Fruit fly (Drosophila melanogaster) whole organism, prepupa: ENCODE results near the gene DCTN6-p27.

Source experiments
- Blimp-1 ChIP-seq: fragments of 200-800 bp; sonication (Bioruptor generic); optimal IDR thresholded peaks from 3 replicates; lab custom pipeline; 2017; ENCODE audit warnings: missing biosample characterization, missing genetic modification characterization, mild to moderate bottlenecking, moderate library complexity, missing genetic modification reagents
- CG10631 ChIP-seq: fragments of 200-800 bp; sonication (Bioruptor generic); optimal IDR thresholded peaks from 2 replicates; lab custom pipeline; 2016; ENCODE audit warnings: missing biosample characterization, missing genetic modification characterization
- CG10669 ChIP-seq: fragments of 200-800 bp; sonication (Bioruptor generic); optimal IDR thresholded peaks from 3 replicates; lab custom pipeline; 2018; ENCODE audit warnings: missing biosample characterization, mild to moderate bottlenecking, missing genetic modification characterization, moderate library complexity
- CG11294 ChIP-seq: fragments of 200-800 bp; sonication (Bioruptor generic); IDR thresholded peaks from 2 replicates; pipeline ENCODE4 v1.3.6; 2022; ENCODE audit warnings: missing biosample characterization, missing genetic modification characterization
- CG11902 ChIP-seq: fragments of 200-800 bp; sonication (Bioruptor generic); optimal IDR thresholded peaks from 3 replicates; lab custom pipeline; 2016; ENCODE audit warnings: missing biosample characterization, missing genetic modification characterization
- CG15336 ChIP-seq: fragments of 200-800 bp; sonication (Bioruptor generic); IDR thresholded peaks from 2 replicates; pipeline ENCODE4 v1.3.6; 2022; ENCODE audit warnings: missing biosample characterization, missing genetic modification characterization
- CG1621 ChIP-seq: fragments of 200-800 bp; sonication (Bioruptor generic); optimal IDR thresholded peaks from 3 replicates; lab custom pipeline; 2018; ENCODE audit warnings: missing biosample characterization, mild to moderate bottlenecking, missing genetic modification characterization
- CG16779 ChIP-seq: fragments of 200-800 bp; sonication (Bioruptor generic); optimal IDR thresholded peaks from 3 replicates; lab custom pipeline; 2017; ENCODE audit warnings: missing biosample characterization, mild to moderate bottlenecking, missing genetic modification characterization
- CG32006 ChIP-seq: fragments of 200-800 bp; sonication (Bioruptor generic); optimal IDR thresholded peaks from 3 replicates; lab custom pipeline; 2017; ENCODE audit warnings: missing biosample characterization, mild to moderate bottlenecking, missing genetic modification characterization
- CG3919 ChIP-seq: fragments of 200-800 bp; sonication (Bioruptor generic); optimal IDR thresholded peaks from 3 replicates; lab custom pipeline; 2016; ENCODE audit warnings: missing biosample characterization, missing genetic modification characterization
- CG4318 ChIP-seq: fragments of 200-800 bp; sonication (Bioruptor generic); optimal IDR thresholded peaks from 3 replicates; lab custom pipeline; 2017; ENCODE audit warnings: missing biosample characterization, mild to moderate bottlenecking, missing genetic modification characterization
- CG6163 ChIP-seq: fragments of 200-800 bp; sonication (Bioruptor generic); IDR thresholded peaks from 3 replicates; pipeline ENCODE4 v1.3.6; 2022; ENCODE audit warnings: missing biosample characterization, missing genetic modification characterization
- CG6276 ChIP-seq: fragments of 200-800 bp; sonication (Bioruptor generic); optimal IDR thresholded peaks from 2 replicates; lab custom pipeline; 2017; ENCODE audit warnings: missing biosample characterization, mild to moderate bottlenecking, missing genetic modification characterization
- CG6792 ChIP-seq: fragments of 200-800 bp; sonication (Bioruptor generic); optimal IDR thresholded peaks from 3 replicates; lab custom pipeline; 2016; ENCODE audit warnings: missing biosample characterization, missing genetic modification characterization
- CG6808 ChIP-seq: fragments of 200-800 bp; sonication (Bioruptor generic); optimal IDR thresholded peaks from 3 replicates; lab custom pipeline; 2017; ENCODE audit warnings: missing biosample characterization, missing genetic modification characterization, mild to moderate bottlenecking, moderate library complexity, missing genetic modification reagents
- CG6854 ChIP-seq: fragments of 200-800 bp; sonication (Bioruptor generic); optimal IDR thresholded peaks from 2 replicates; lab custom pipeline; 2017; ENCODE audit warnings: missing biosample characterization, mild to moderate bottlenecking, missing genetic modification characterization
- CG7368 ChIP-seq: fragments of 200-800 bp; sonication (Bioruptor generic); optimal IDR thresholded peaks from 3 replicates; lab custom pipeline; 2016; ENCODE audit warnings: missing biosample characterization, missing genetic modification characterization
- CG8319 ChIP-seq: fragments of 200-800 bp; sonication (Bioruptor generic); optimal IDR thresholded peaks from 3 replicates; lab custom pipeline; 2016; ENCODE audit warnings: missing biosample characterization, missing genetic modification characterization
- CG8632 ChIP-seq: fragments of 200-800 bp; sonication (Bioruptor generic); optimal IDR thresholded peaks from 3 replicates; lab custom pipeline; 2016; ENCODE audit warnings: missing biosample characterization, missing genetic modification characterization
- Eip75B ChIP-seq: fragments of 200-800 bp; sonication (Bioruptor generic); optimal IDR thresholded peaks from 3 replicates; lab custom pipeline; 2016; ENCODE audit warnings: missing biosample characterization, missing genetic modification characterization
- Eip78C ChIP-seq: fragments of 200-800 bp; sonication (Bioruptor generic); peaks from one replicate; lab custom pipeline; 2016; ENCODE audit warnings: missing biosample characterization, missing genetic modification characterization
- Eip93F ChIP-seq: fragments of 200-800 bp; sonication (Bioruptor generic); optimal IDR thresholded peaks from 2 replicates; lab custom pipeline; 2016; ENCODE audit warnings: missing biosample characterization, mild to moderate bottlenecking, missing genetic modification characterization
- Ets21C ChIP-seq: fragments of 200-800 bp; sonication (Bioruptor generic); optimal IDR thresholded peaks from 3 replicates; lab custom pipeline; 2016; ENCODE audit warnings: missing biosample characterization, missing genetic modification characterization
- Ets96B ChIP-seq: fragments of 200-800 bp; optimal IDR thresholded peaks from 2 replicates; lab custom pipeline; 2019; ENCODE audit warnings: missing biosample characterization, mild to moderate bottlenecking, missing genetic modification characterization, moderate library complexity
- Gug ChIP-seq: fragments of 200-800 bp; sonication (Bioruptor generic); IDR thresholded peaks from 2 replicates; pipeline ENCODE4 v1.3.6; 2022; ENCODE audit warnings: missing biosample characterization, missing genetic modification characterization
- Hr39 ChIP-seq: fragments of 200-800 bp; sonication (Bioruptor generic); optimal IDR thresholded peaks from 2 replicates; lab custom pipeline; 2016; ENCODE audit warnings: missing biosample characterization, missing genetic modification characterization
- Hr4 ChIP-seq: fragments of 200-800 bp; sonication (Bioruptor generic); optimal IDR thresholded peaks from 3 replicates; lab custom pipeline; 2016; ENCODE audit warnings: missing biosample characterization, missing genetic modification characterization
- Lpt ChIP-seq: fragments of 200-800 bp; sonication (Bioruptor generic); optimal IDR thresholded peaks from 3 replicates; lab custom pipeline; 2016; ENCODE audit warnings: missing biosample characterization, missing genetic modification characterization
- Met ChIP-seq: fragments of 200-800 bp; sonication (Bioruptor generic); optimal IDR thresholded peaks from 3 replicates; lab custom pipeline; 2016; ENCODE audit warnings: missing biosample characterization, missing genetic modification characterization
- Smox ChIP-seq: fragments of 200-800 bp; sonication (Bioruptor generic); optimal IDR thresholded peaks from 3 replicates; lab custom pipeline; 2016; ENCODE audit warnings: missing biosample characterization, missing genetic modification characterization
- Sox102F ChIP-seq: fragments of 200-800 bp; sonication (Bioruptor generic); optimal IDR thresholded peaks from 2 replicates; lab custom pipeline; 2016; ENCODE audit warnings: missing biosample characterization, mild to moderate bottlenecking, missing genetic modification characterization
- Sox14 ChIP-seq: fragments of 200-800 bp; sonication (Bioruptor generic); optimal IDR thresholded peaks from 3 replicates; lab custom pipeline; 2016; ENCODE audit warnings: missing biosample characterization, missing genetic modification characterization
- Sox15 ChIP-seq: fragments of 200-800 bp; sonication (Bioruptor generic); optimal IDR thresholded peaks from 3 replicates; lab custom pipeline; 2016; ENCODE audit warnings: missing biosample characterization, missing genetic modification characterization
- achi ChIP-seq: fragments of 200-800 bp; sonication (Bioruptor generic); optimal IDR thresholded peaks from 3 replicates; lab custom pipeline; 2016; ENCODE audit warnings: missing biosample characterization, missing genetic modification characterization
- acj6 ChIP-seq: fragments of 200-800 bp; sonication (Bioruptor generic); optimal IDR thresholded peaks from 3 replicates; lab custom pipeline; 2016; ENCODE audit warnings: missing biosample characterization, missing genetic modification characterization
- cyc ChIP-seq: fragments of 200-800 bp; sonication (Bioruptor generic); optimal IDR thresholded peaks from 3 replicates; lab custom pipeline; 2016; ENCODE audit warnings: missing biosample characterization, missing genetic modification characterization
- dac ChIP-seq: fragments of 200-800 bp; sonication (Bioruptor generic); optimal IDR thresholded peaks from 2 replicates; lab custom pipeline; 2017; ENCODE audit warnings: missing biosample characterization, mild to moderate bottlenecking, missing genetic modification characterization
- dsx ChIP-seq: fragments of 200-800 bp; optimal IDR thresholded peaks from 3 replicates; lab custom pipeline; 2019; ENCODE audit warnings: missing biosample characterization, mild to moderate bottlenecking, missing genetic modification characterization, moderate library complexity; ENCODE audit not compliant: poor library complexity, severe bottlenecking
- eg ChIP-seq: fragments of 200-800 bp; sonication (Bioruptor generic); IDR thresholded peaks from 3 replicates; pipeline ENCODE4 v1.3.6; 2022; ENCODE audit warnings: missing biosample characterization, missing genetic modification characterization
- esn ChIP-seq: fragments of 200-800 bp; sonication (Bioruptor generic); optimal IDR thresholded peaks from 2 replicates; lab custom pipeline; 2016; ENCODE audit warnings: missing biosample characterization, mild to moderate bottlenecking, missing genetic modification characterization, moderate library complexity
- fd59A ChIP-seq: fragments of 200-800 bp; sonication (Bioruptor generic); optimal IDR thresholded peaks from 2 replicates; lab custom pipeline; 2017; ENCODE audit warnings: missing biosample characterization, mild to moderate bottlenecking, missing genetic modification characterization, missing genetic modification reagents
- lz ChIP-seq: fragments of 200-800 bp; sonication (Bioruptor generic); optimal IDR thresholded peaks from 3 replicates; lab custom pipeline; 2016; ENCODE audit warnings: missing biosample characterization, missing genetic modification characterization
- net ChIP-seq: fragments of 200-800 bp; sonication (Bioruptor generic); optimal IDR thresholded peaks from 3 replicates; lab custom pipeline; 2016; ENCODE audit warnings: missing biosample characterization, missing genetic modification characterization
- ss ChIP-seq, 2 experiments: fragments of 200-800 bp; sonication (Bioruptor generic); optimal IDR thresholded peaks; 2 replicates in 1 of 2; 3 replicates in 1 of 2; lab custom pipeline; 2017 to 2018; ENCODE audit warnings: mild to moderate bottlenecking in 2 of 2, missing biosample characterization in 2 of 2, missing genetic modification characterization in 2 of 2, moderate library complexity in 1 of 2
- topi ChIP-seq: fragments of 200-800 bp; sonication (Bioruptor generic); optimal IDR thresholded peaks from 3 replicates; lab custom pipeline; 2016; ENCODE audit warnings: missing biosample characterization, missing genetic modification characterization
- vri ChIP-seq: fragments of 200-800 bp; sonication (Bioruptor generic); optimal IDR thresholded peaks from 3 replicates; lab custom pipeline; 2016; ENCODE audit warnings: missing biosample characterization, mild to moderate bottlenecking, missing genetic modification characterization

Gene DCTN6-p27

DNA sequence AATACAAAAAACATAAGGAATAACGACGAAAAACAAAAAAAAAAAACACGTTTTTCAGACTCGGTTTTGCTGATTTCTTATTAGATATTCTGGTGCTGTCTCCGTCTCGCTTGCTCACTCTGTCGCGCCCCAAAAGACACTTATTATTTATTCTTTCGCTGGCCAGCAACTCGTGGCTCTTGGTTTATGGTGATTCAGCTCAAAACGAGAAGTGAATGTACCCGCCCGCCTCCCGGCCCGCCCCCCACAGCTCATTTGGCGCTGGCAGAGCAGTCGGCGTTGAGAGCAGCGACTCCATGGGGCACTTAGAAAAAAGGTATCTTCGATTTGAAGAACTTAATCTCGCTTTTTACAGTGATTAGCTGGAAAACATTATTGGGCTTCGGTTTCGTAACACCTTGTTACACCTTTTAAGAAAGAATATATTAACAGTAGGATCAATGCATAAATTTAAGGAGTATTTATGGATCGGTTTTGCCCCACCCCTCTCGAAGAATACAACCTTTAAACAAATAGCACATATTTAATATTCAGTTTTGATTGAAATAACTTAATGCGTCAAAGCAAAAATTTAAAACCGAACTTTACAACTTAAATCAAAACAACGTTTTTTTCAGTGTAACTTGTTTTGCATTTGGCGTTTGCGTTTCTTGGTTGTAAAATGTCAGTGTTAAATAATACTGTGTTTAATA lies 9.5 kb downstream of the DCTN6-p27 start (continued):
- TF ChIP-seq Hr39 (GFP tag; lab: Kevin White, UChicago) (peak; percentile 94), Sox15 (GFP tag; lab: Kevin White, UChicago) (peak; percentile 73), dsx (GFP tag; lab: Kevin White, UChicago) (peak; percentile 36), CG3919 (GFP tag; lab: Kevin White, UChicago) (peak; percentile 87), Eip75B (GFP tag; lab: Kevin White, UChicago) (peak; percentile 80), vri (GFP tag; lab: Kevin White, UChicago) (peak; percentile 84), Ets96B (tag; lab: Kevin White, UChicago) (peak; percentile 57), Lpt (GFP tag; lab: Kevin White, UChicago) (peak; percentile 85), CG1621 (peak; percentile 63)

DNA sequence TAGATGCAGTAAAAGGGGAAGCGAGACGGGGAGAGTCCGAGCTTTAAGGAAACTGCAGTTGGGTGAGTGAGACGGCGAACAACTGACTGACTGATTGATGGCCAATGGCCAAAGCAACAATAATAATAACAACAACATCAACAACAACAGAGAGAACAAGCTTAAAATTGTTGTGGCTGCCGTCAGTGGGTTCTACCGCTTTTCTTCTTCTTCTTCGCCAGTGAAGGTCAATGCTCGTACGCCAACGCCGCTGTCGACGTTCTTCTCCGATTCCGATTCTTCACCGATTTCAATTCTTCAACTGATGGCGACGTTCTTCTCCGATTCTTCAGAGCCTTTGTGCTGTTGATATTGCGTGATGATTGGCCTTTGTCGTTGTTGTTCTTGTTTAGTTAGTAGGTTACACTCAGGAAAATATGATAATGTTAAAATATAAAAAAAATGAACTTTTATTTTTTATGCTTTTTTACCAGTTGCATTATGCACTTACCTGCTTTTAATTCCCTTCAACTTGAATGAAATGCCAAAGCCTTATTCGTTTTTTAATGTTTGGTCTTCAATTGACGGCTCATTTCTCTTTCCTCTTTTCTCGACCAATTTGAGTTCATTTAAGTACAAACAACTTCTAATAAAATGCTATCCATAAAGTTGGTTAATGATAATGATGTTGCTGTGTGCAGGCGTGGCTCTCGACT lies 10.2 kb downstream of the DCTN6-p27 start:
- TF ChIP-seq CG11294 (GFP tag; lab: Robert Waterston, UW) (no peak), CG16779 (tag; lab: Kevin White, UChicago) (peak; percentile 9), acj6 (GFP tag; lab: Kevin White, UChicago) (peak; percentile 72), Gug (no peak), dac (GFP tag; lab: Kevin White, UChicago) (no peak), Eip93F (GFP tag; lab: Kevin White, UChicago) (no peak), CG15336 (peak; percentile 26; the same call in 1 of the 2 replicates), esn (GFP tag; lab: Kevin White, UChicago) (peak; percentile 77), fd59A (GFP tag; lab: Kevin White, UChicago) (peak; percentile 51), CG6276 (GFP tag; lab: Kevin White, UChicago) (no peak), CG3919 (GFP tag; lab: Kevin White, UChicago) (peak; percentile 34), Sox102F (peak; percentile 74), dsx (GFP tag; lab: Kevin White, UChicago) (peak; percentile 25), CG32006 (GFP tag; lab: Kevin White, UChicago) (peak; percentile 55), CG8319 (GFP tag; lab: Kevin White, UChicago) (peak; percentile 32), CG7368 (GFP tag; lab: Kevin White, UChicago) (peak; percentile 48), CG1621 (peak; percentile 46), CG10669 (GFP tag; lab: Kevin White, UChicago) (peak; percentile 69), topi (GFP tag; lab: Kevin White, UChicago) (peak; percentile 62), CG6808 (GFP tag; lab: Kevin White, UChicago) (peak; percentile 56), Hr4 (peak; percentile 18), achi (GFP tag; lab: Kevin White, UChicago) (peak; percentile 72), net (GFP tag; lab: Kevin White, UChicago) (peak; percentile 60), Sox14 (GFP tag; lab: Kevin White, UChicago) (peak; percentile 72), CG10631 (GFP tag; lab: Kevin White, UChicago) (peak; percentile 71), lz (GFP tag; lab: Kevin White, UChicago) (peak; percentile 59), CG11902 (GFP tag; lab: Kevin White, UChicago) (no peak), Ets96B (tag; lab: Kevin White, UChicago) (peak; percentile 73), Blimp-1 (GFP tag; lab: Kevin White, UChicago) (no peak), eg (GFP tag; lab: Robert Waterston, UW) (0 out of 3 replicates have a peak, but pooled peaks have one; percentile 9), CG4318 (GFP tag; lab: Kevin White, UChicago) (no peak), CG8632 (GFP tag; lab: Kevin White, UChicago) (peak; percentile 53), CG6854 (GFP tag; lab: Kevin White, UChicago) (no peak), ss (GFP tag; optimal IDR thresholded peaks at IDR 0.05; lab: Kevin White, UChicago) (no peak), cyc (GFP tag; lab: Kevin White, UChicago) (peak; percentile 45), CG6163 (GFP tag; lab: Robert Waterston, UW) (peak; percentile 61), Met (GFP tag; lab: Kevin White, UChicago) (peak; percentile 83), Lpt (GFP tag; lab: Kevin White, UChicago) (no peak), CG6792 (GFP tag; lab: Kevin White, UChicago) (peak; percentile 44), Eip78C (GFP tag; lab: Kevin White, UChicago) (peak; percentile 84), Eip75B (GFP tag; lab: Kevin White, UChicago) (peak; percentile 59), Ets21C (GFP tag; lab: Kevin White, UChicago) (peak; percentile 57), Smox (peak; percentile 72)
